Fruit fly (Drosophila melanogaster) whole organism, embryonic: Measurements from ENCODE around the gene sud1.
A peak's percentile ranks its signal among the peaks of the same experiment; 100 is the strongest.

Source experiments
- CG10654 ChIP-seq: fragments of 200-800 bp; sonication (Bioruptor generic); optimal IDR thresholded peaks from 2 replicates; lab custom pipeline; 2016; ENCODE audit warnings: missing biosample characterization, missing genetic modification characterization
- CG10959 ChIP-seq: fragments of 200-800 bp; sonication (Bioruptor generic); IDR thresholded peaks from 2 replicates; pipeline ENCODE4 v1.3.6; 2022; ENCODE audit warnings: missing biosample characterization, missing genetic modification characterization
- CG11560 ChIP-seq: fragments of 200-800 bp; sonication (Bioruptor generic); IDR thresholded peaks from 3 replicates; pipeline ENCODE4 v1.3.6; 2022; ENCODE audit warnings: missing biosample characterization, missing genetic modification characterization
- CG12769 ChIP-seq: fragments of 200-800 bp; sonication (Bioruptor generic); optimal IDR thresholded peaks from 2 replicates; lab custom pipeline; 2019; ENCODE audit warnings: missing biosample characterization, mild to moderate bottlenecking, missing genetic modification characterization, moderate library complexity
- CG14667 ChIP-seq: fragments of 200-800 bp; sonication (Bioruptor generic); IDR thresholded peaks from 2 replicates; pipeline ENCODE4 v1.3.6; 2022; ENCODE audit warnings: missing biosample characterization, missing genetic modification characterization
- CG15269 ChIP-seq: fragments of 200-800 bp; sonication (Bioruptor generic); optimal IDR thresholded peaks from 2 replicates; lab custom pipeline; 2018; ENCODE audit warnings: missing biosample characterization, mild to moderate bottlenecking, missing genetic modification characterization, moderate library complexity
- CG15514 ChIP-seq: fragments of 200-800 bp; sonication (Bioruptor generic); optimal IDR thresholded peaks from 3 replicates; lab custom pipeline; 2017; ENCODE audit warnings: missing biosample characterization, missing genetic modification characterization, mild to moderate bottlenecking, moderate library complexity, missing genetic modification reagents
- CG18619 ChIP-seq: fragments of 200-800 bp; sonication (Bioruptor generic); optimal IDR thresholded peaks from 3 replicates; lab custom pipeline; 2017; ENCODE audit warnings: missing biosample characterization, mild to moderate bottlenecking, missing genetic modification characterization
- CG34376 ChIP-seq: fragments of 200-800 bp; sonication (Bioruptor generic); optimal IDR thresholded peaks from 2 replicates; lab custom pipeline; 2018; ENCODE audit warnings: missing biosample characterization, mild to moderate bottlenecking, missing genetic modification characterization
- CG4617 ChIP-seq: fragments of 200-800 bp; sonication (Bioruptor generic); optimal IDR thresholded peaks from 3 replicates; lab custom pipeline; 2016; ENCODE audit warnings: missing biosample characterization, missing genetic modification characterization, borderline replicate concordance
- CG4730 ChIP-seq: fragments of 200-800 bp; sonication (Bioruptor generic); IDR thresholded peaks from 2 replicates; pipeline ENCODE4 v1.3.6; 2022; ENCODE audit warnings: missing biosample characterization, missing genetic modification characterization
- CG6254 ChIP-seq: fragments of 200-800 bp; sonication (Bioruptor generic); optimal IDR thresholded peaks from 3 replicates; lab custom pipeline; 2017; ENCODE audit warnings: mild to moderate bottlenecking, missing biosample characterization, missing genetic modification reagents, missing genetic modification characterization
- CG7928 ChIP-seq: fragments of 200-800 bp; sonication (Bioruptor generic); optimal IDR thresholded peaks from 2 replicates; lab custom pipeline; 2017; ENCODE audit warnings: missing biosample characterization, mild to moderate bottlenecking, missing genetic modification characterization
- CG8388 ChIP-seq: fragments of 200-800 bp; sonication (Bioruptor generic); optimal IDR thresholded peaks from 2 replicates; lab custom pipeline; 2019; ENCODE audit warnings: missing biosample characterization, mild to moderate bottlenecking, missing genetic modification characterization, moderate library complexity
- CG9437 ChIP-seq: fragments of 200-800 bp; sonication (Bioruptor generic); optimal IDR thresholded peaks from 2 replicates; lab custom pipeline; 2018; ENCODE audit warnings: missing biosample characterization, mild to moderate bottlenecking, missing genetic modification characterization
- CG9876 ChIP-seq: fragments of 200-800 bp; sonication (Bioruptor generic); optimal IDR thresholded peaks from 2 replicates; lab custom pipeline; 2016; ENCODE audit warnings: missing biosample characterization, missing genetic modification characterization
- Camta ChIP-seq: fragments of 200-800 bp; sonication (Bioruptor generic); optimal IDR thresholded peaks from 2 replicates; lab custom pipeline; 2016; ENCODE audit warnings: missing biosample characterization, missing genetic modification characterization
- CrebB ChIP-seq: fragments of 200-800 bp; sonication (Bioruptor generic); optimal IDR thresholded peaks from 3 replicates; lab custom pipeline; 2018; ENCODE audit warnings: missing biosample characterization, mild to moderate bottlenecking, missing genetic modification characterization
- Dbx ChIP-seq: fragments of 200-800 bp; sonication (Bioruptor generic); IDR thresholded peaks from 3 replicates; pipeline ENCODE4 v1.3.6; 2022; ENCODE audit warnings: missing biosample characterization, missing genetic modification characterization
- Dek ChIP-seq: fragments of 200-800 bp; sonication (Bioruptor generic); optimal IDR thresholded peaks from 3 replicates; lab custom pipeline; 2019; ENCODE audit warnings: missing biosample characterization, mild to moderate bottlenecking, missing genetic modification characterization, moderate library complexity
- Dip2 ChIP-seq: fragments of 200-800 bp; sonication (Bioruptor generic); IDR thresholded peaks from 2 replicates; pipeline ENCODE4 v1.3.6; 2022; ENCODE audit warnings: missing biosample characterization, missing genetic modification characterization
- Eip74EF ChIP-seq, 2 experiments: fragments of 200-800 bp in 1 of 2; fragments of >200 bp in 1 of 2; sonication (Bioruptor generic) in 1 of 2; optimal IDR thresholded peaks; 2 replicates each; lab custom pipeline; 2017 to 2019; ENCODE audit warnings: missing biosample characterization in 2 of 2, missing genetic modification characterization in 2 of 2, mild to moderate bottlenecking in 1 of 2, moderate library complexity in 1 of 2
- Ets97D ChIP-seq: fragments of 200-800 bp; sonication (Bioruptor generic); optimal IDR thresholded peaks from 3 replicates; lab custom pipeline; 2016; ENCODE audit warnings: missing biosample characterization, missing genetic modification characterization
- GATAe ChIP-seq: fragments of 200-800 bp; sonication (Bioruptor generic); conservative IDR thresholded peaks from 2 replicates; pipeline ENCODE4 v1.3.6; 2022; ENCODE audit warnings: missing biosample characterization, missing genetic modification characterization
- Hsf ChIP-seq: fragments of 200-800 bp; sonication (Bioruptor generic); optimal IDR thresholded peaks from 3 replicates; lab custom pipeline; 2016; ENCODE audit warnings: missing biosample characterization, missing genetic modification characterization
- MESR4 ChIP-seq: fragments of 200-800 bp; sonication (Bioruptor generic); optimal IDR thresholded peaks from 2 replicates; lab custom pipeline; 2018; ENCODE audit warnings: missing biosample characterization, mild to moderate bottlenecking, missing genetic modification characterization, moderate library complexity
- Oaz ChIP-seq: fragments of 200-800 bp; sonication (Bioruptor generic); IDR thresholded peaks from 2 replicates; pipeline ENCODE4 v1.3.6; 2022; ENCODE audit warnings: missing biosample characterization, missing genetic modification characterization
- Sin3A ChIP-seq: fragments of >200 bp; optimal IDR thresholded peaks from 2 replicates; lab custom pipeline; 2018
- Sry-δ ChIP-seq: fragments of 200-800 bp; sonication (Bioruptor generic); optimal IDR thresholded peaks from 2 replicates; lab custom pipeline; 2016; ENCODE audit warnings: missing biosample characterization, missing genetic modification characterization
- Stat92E ChIP-seq, 3 experiments: fragments of >200 bp in 2 of 3; fragments of 200-800 bp in 1 of 3; sonication (Bioruptor generic) in 1 of 3; optimal IDR thresholded peaks; 2 replicates each; lab custom pipeline; 2017 to 2019; ENCODE audit warnings: missing biosample characterization in 3 of 3, missing genetic modification characterization in 3 of 3, mild to moderate bottlenecking in 1 of 3, moderate library complexity in 1 of 3
- TFAM ChIP-seq: fragments of 200-800 bp; sonication (Bioruptor generic); optimal IDR thresholded peaks from 2 replicates; lab custom pipeline; 2017; ENCODE audit warnings: missing biosample characterization, missing genetic modification characterization, inconsistent platforms
- Vsx1 ChIP-seq: fragments of 200-800 bp; sonication (Bioruptor generic); optimal IDR thresholded peaks from 2 replicates; lab custom pipeline; 2017; ENCODE audit warnings: missing biosample characterization, mild to moderate bottlenecking, missing genetic modification characterization, missing genetic modification reagents
- abd-A ChIP-seq: fragments of 200-800 bp; sonication (Bioruptor generic); optimal IDR thresholded peaks from 3 replicates; lab custom pipeline; 2019; ENCODE audit warnings: missing biosample characterization, mild to moderate bottlenecking, missing genetic modification characterization, moderate library complexity
- amos ChIP-seq: fragments of 200-800 bp; sonication (Bioruptor generic); IDR thresholded peaks from 2 replicates; pipeline ENCODE4 v1.3.6; 2022; ENCODE audit warnings: missing biosample characterization, missing genetic modification characterization; ENCODE audit not compliant: partially characterized antibody
- ap ChIP-seq: fragments of 200-800 bp; sonication (Bioruptor generic); IDR thresholded peaks from 2 replicates; pipeline ENCODE4 v1.3.6; 2022; ENCODE audit warnings: missing biosample characterization, missing genetic modification characterization
- ara ChIP-seq: fragments of 200-800 bp; sonication (Bioruptor generic); IDR thresholded peaks from 2 replicates; pipeline ENCODE4 v1.3.6; 2022; ENCODE audit warnings: missing biosample characterization, missing genetic modification characterization
- ase ChIP-seq: fragments of 200-800 bp; sonication (Bioruptor generic); IDR thresholded peaks from 3 replicates; pipeline ENCODE4 v1.3.6; 2022; ENCODE audit warnings: missing biosample characterization, missing genetic modification characterization
- az2 ChIP-seq: fragments of 200-800 bp; sonication (Bioruptor generic); optimal IDR thresholded peaks from 3 replicates; lab custom pipeline; 2016; ENCODE audit warnings: missing biosample characterization, missing genetic modification characterization
- bsh ChIP-seq, 2 experiments: fragments of 200-800 bp; sonication (Bioruptor generic); optimal IDR thresholded peaks; 2 replicates each; lab custom pipeline; 2017 to 2018; ENCODE audit warnings: mild to moderate bottlenecking in 2 of 2, missing biosample characterization in 2 of 2, missing genetic modification characterization in 2 of 2, moderate library complexity in 1 of 2
- h ChIP-seq: fragments of >200 bp; optimal IDR thresholded peaks from 2 replicates; lab custom pipeline; 2017
- hbn ChIP-seq: fragments of 200-800 bp; sonication (Bioruptor generic); IDR thresholded peaks from 2 replicates; pipeline ENCODE4 v1.3.6; 2022; ENCODE audit warnings: missing biosample characterization, missing genetic modification characterization; ENCODE audit not compliant: partially characterized antibody
- her ChIP-seq: fragments of 200-800 bp; sonication (Bioruptor generic); optimal IDR thresholded peaks from 2 replicates; lab custom pipeline; 2016; ENCODE audit warnings: missing biosample characterization, missing genetic modification characterization
- kni ChIP-seq: fragments of 200-800 bp; sonication (Bioruptor generic); optimal IDR thresholded peaks from 3 replicates; lab custom pipeline; 2017; ENCODE audit warnings: mild to moderate bottlenecking, missing biosample characterization, missing genetic modification reagents, missing genetic modification characterization
- pan ChIP-seq, 4 experiments: fragments of >200 bp in 3 of 4; fragments of 200-800 bp in 1 of 4; sonication (Bioruptor generic) in 1 of 4; optimal IDR thresholded peaks in 3 of 4; IDR thresholded peaks in 1 of 4; 2 replicates each; pipeline versions ENCODE4 v1.3.6 to Lab custom; 2017 to 2022; ENCODE audit warnings: missing biosample characterization in 2 of 4, missing genetic modification characterization in 2 of 4, mixed read lengths in 1 of 4
- ttk ChIP-seq: fragments of 200-800 bp; sonication (Bioruptor generic); IDR thresholded peaks from 2 replicates; pipeline ENCODE4 v2.1.2; 2022; ENCODE audit warnings: missing biosample characterization, missing genetic modification characterization
- twi ChIP-seq: fragments of 200-800 bp; optimal IDR thresholded peaks from 2 replicates; lab custom pipeline; 2019; ENCODE audit warnings: missing biosample characterization, mild to moderate bottlenecking, missing genetic modification characterization, moderate library complexity
- vfl ChIP-seq: fragments of 200-800 bp; sonication (Bioruptor generic); optimal IDR thresholded peaks from 2 replicates; lab custom pipeline; 2016; ENCODE audit warnings: missing biosample characterization, missing genetic modification characterization
- wek ChIP-seq: fragments of 200-800 bp; sonication (Bioruptor generic); optimal IDR thresholded peaks from 3 replicates; lab custom pipeline; 2018; ENCODE audit warnings: missing biosample characterization, mild to moderate bottlenecking, missing genetic modification characterization, moderate library complexity
- zen ChIP-seq: fragments of 200-800 bp; sonication (Bioruptor generic); optimal IDR thresholded peaks from 3 replicates; lab custom pipeline; 2018; ENCODE audit warnings: missing biosample characterization, mild to moderate bottlenecking, missing genetic modification characterization, moderate library complexity

Gene sud1

dm6 chr3R:24870389-24871048, 47.1 kb downstream of the sud1 start, which contains the start of gene CycB3 (continued):
- no peak for TF ChIP-seq CG8388 (GFP tag; lab: Kevin White, UChicago)
- no peak for TF ChIP-seq h (lab: Kevin White, UChicago)
- peak in 1 of 3 experiments; percentile 28 for TF ChIP-seq Stat92E (GFP tag; optimal IDR thresholded peaks at IDR 0.05; lab: Kevin White, UChicago)
- TF ChIP-seq Vsx1 (GFP tag; lab: Kevin White, UChicago) = no peak
- peak; percentile 43; the same call in 1 of the 2 replicates for TF ChIP-seq amos (GFP tag; lab: Robert Waterston, UW)
- TF ChIP-seq bsh (GFP tag; optimal IDR thresholded peaks at IDR 0.05; lab: Kevin White, UChicago) = no peak
- TF ChIP-seq CG15269 (tag; lab: Kevin White, UChicago) = no peak
- no peak for TF ChIP-seq CG10959 (GFP tag; lab: Robert Waterston, UW)
- no peak for TF ChIP-seq CG11560
- peak; percentile 58 for TF ChIP-seq Sry-δ (GFP tag; lab: Kevin White, UChicago)
- TF ChIP-seq Eip74EF (GFP tag; optimal IDR thresholded peaks at IDR 0.05; lab: Kevin White, UChicago) = no peak
- TF ChIP-seq Hsf (GFP tag; lab: Kevin White, UChicago) = peak; percentile 11
- TF ChIP-seq pan (optimal IDR thresholded peaks at IDR 0.05; lab: Kevin White, UChicago) = no peak
- peak in 1 of 2 experiments; percentile 38 for TF ChIP-seq pan (GFP tag; optimal IDR thresholded peaks at IDR 0.05 in 1 of 2, IDR thresholded peaks at IDR 0.05 in 1 of 2)
- no peak for TF ChIP-seq GATAe
- no peak for TF ChIP-seq CG9876
- no peak for TF ChIP-seq Camta
- no peak for TF ChIP-seq TFAM (GFP tag; lab: Kevin White, UChicago)
- TF ChIP-seq Dip2 (GFP tag; lab: Robert Waterston, UW) = no peak
- no peak for TF ChIP-seq az2 (GFP tag; lab: Kevin White, UChicago)
- TF ChIP-seq Dek = no peak
- TF ChIP-seq CG4617 = peak; percentile 19
- TF ChIP-seq CG10654 (GFP tag; lab: Kevin White, UChicago) = no peak
- no peak for TF ChIP-seq ap (GFP tag; lab: Robert Waterston, UW)
- TF ChIP-seq vfl (GFP tag; lab: Kevin White, UChicago) = no peak
- no peak for TF ChIP-seq CG9437 (GFP tag; lab: Kevin White, UChicago)
- peak; percentile 53 for TF ChIP-seq Sin3A (lab: Kevin White, UChicago)
- peak; percentile 55 for TF ChIP-seq kni (GFP tag; lab: Kevin White, UChicago)
- TF ChIP-seq her (GFP tag; lab: Kevin White, UChicago) = peak; percentile 48
- no peak for TF ChIP-seq CG34376 (GFP tag; lab: Kevin White, UChicago)
- 0 out of 3 replicates have a peak, but pooled peaks have one; percentile 13 for TF ChIP-seq Dbx (GFP tag; lab: Robert Waterston, UW)
- TF ChIP-seq CG15514 = peak; percentile 81
- peak; percentile 26 for TF ChIP-seq CG18619 (GFP tag; lab: Kevin White, UChicago)
- TF ChIP-seq ttk (GFP tag; lab: Robert Waterston, UW) = peak; percentile 20; the same call in 1 of the 2 replicates
- TF ChIP-seq CG6254 (GFP tag; lab: Kevin White, UChicago) = no peak
- no peak for TF ChIP-seq CG4730 (GFP tag; lab: Robert Waterston, UW)
- TF ChIP-seq wek (GFP tag; lab: Kevin White, UChicago) = peak; percentile 100
- TF ChIP-seq CG12769 (tag; lab: Kevin White, UChicago) = no peak
- peak; percentile 64 for TF ChIP-seq MESR4
- TF ChIP-seq hbn (GFP tag; lab: Robert Waterston, UW) = no peak
- TF ChIP-seq zen (tag; lab: Kevin White, UChicago) = peak; percentile 33
- no peak for TF ChIP-seq Oaz (GFP tag; lab: Robert Waterston, UW)
- no peak for TF ChIP-seq CrebB (tag; lab: Kevin White, UChicago)
- no peak for TF ChIP-seq CG7928 (GFP tag; lab: Kevin White, UChicago)
- peak; percentile 36; the same call in 1 of the 3 replicates for TF ChIP-seq ase
- no peak for TF ChIP-seq CG14667 (GFP tag; lab: Robert Waterston, UW)
- TF ChIP-seq abd-A (tag; lab: Kevin White, UChicago) = no peak
- TF ChIP-seq ara (GFP tag; lab: Robert Waterston, UW) = no peak
- TF ChIP-seq Ets97D (GFP tag; lab: Kevin White, UChicago) = peak; percentile 93
- peak; percentile 71 for TF ChIP-seq twi (tag; lab: Kevin White, UChicago)
